Fruit fly (Drosophila melanogaster) whole organism, prepupa: ENCODE results near the gene CG7483.

Experiments used
- Blimp-1 ChIP-seq: fragments of 200-800 bp; sonication (Bioruptor generic); optimal IDR thresholded peaks from 3 replicates; lab custom pipeline; 2017; ENCODE audit warnings: missing biosample characterization, missing genetic modification characterization, mild to moderate bottlenecking, moderate library complexity, missing genetic modification reagents
- CG10631 ChIP-seq: fragments of 200-800 bp; sonication (Bioruptor generic); optimal IDR thresholded peaks from 2 replicates; lab custom pipeline; 2016; ENCODE audit warnings: missing biosample characterization, missing genetic modification characterization
- CG16779 ChIP-seq: fragments of 200-800 bp; sonication (Bioruptor generic); optimal IDR thresholded peaks from 3 replicates; lab custom pipeline; 2017; ENCODE audit warnings: missing biosample characterization, mild to moderate bottlenecking, missing genetic modification characterization
- CG34406 ChIP-seq: fragments of 200-800 bp; sonication (Bioruptor generic); optimal IDR thresholded peaks from 3 replicates; lab custom pipeline; 2016; ENCODE audit warnings: missing biosample characterization, missing genetic modification characterization
- CG3919 ChIP-seq: fragments of 200-800 bp; sonication (Bioruptor generic); optimal IDR thresholded peaks from 3 replicates; lab custom pipeline; 2016; ENCODE audit warnings: missing biosample characterization, missing genetic modification characterization
- CG6276 ChIP-seq: fragments of 200-800 bp; sonication (Bioruptor generic); optimal IDR thresholded peaks from 2 replicates; lab custom pipeline; 2017; ENCODE audit warnings: missing biosample characterization, mild to moderate bottlenecking, missing genetic modification characterization
- CG6792 ChIP-seq: fragments of 200-800 bp; sonication (Bioruptor generic); optimal IDR thresholded peaks from 3 replicates; lab custom pipeline; 2016; ENCODE audit warnings: missing biosample characterization, missing genetic modification characterization
- CG8119 ChIP-seq: fragments of 200-800 bp; sonication (Bioruptor generic); IDR thresholded peaks from 3 replicates; pipeline ENCODE4 v1.3.6; 2022; ENCODE audit warnings: missing biosample characterization, missing genetic modification characterization
- Met ChIP-seq: fragments of 200-800 bp; sonication (Bioruptor generic); optimal IDR thresholded peaks from 3 replicates; lab custom pipeline; 2016; ENCODE audit warnings: missing biosample characterization, missing genetic modification characterization
- Sox102F ChIP-seq: fragments of 200-800 bp; sonication (Bioruptor generic); optimal IDR thresholded peaks from 2 replicates; lab custom pipeline; 2016; ENCODE audit warnings: missing biosample characterization, mild to moderate bottlenecking, missing genetic modification characterization
- Sox15 ChIP-seq: fragments of 200-800 bp; sonication (Bioruptor generic); optimal IDR thresholded peaks from 3 replicates; lab custom pipeline; 2016; ENCODE audit warnings: missing biosample characterization, missing genetic modification characterization
- lz ChIP-seq: fragments of 200-800 bp; sonication (Bioruptor generic); optimal IDR thresholded peaks from 3 replicates; lab custom pipeline; 2016; ENCODE audit warnings: missing biosample characterization, missing genetic modification characterization
- salr ChIP-seq, 2 experiments: fragments of 200-800 bp; sonication (Bioruptor generic); optimal IDR thresholded peaks; 3 replicates each; lab custom pipeline; 2016 to 2018; ENCODE audit warnings: missing biosample characterization in 2 of 2, missing genetic modification characterization in 2 of 2, mild to moderate bottlenecking in 1 of 2

dm6 chr3R:8362259-8362876, 49.4 kb downstream of the CG7483 start, which contains the start of the genes Veneno and CG7963:
- TF ChIP-seq Sox15 (GFP tag; lab: Kevin White, UChicago) (no peak), CG10631 (GFP tag; lab: Kevin White, UChicago) (peak; percentile 35), CG6792 (GFP tag; lab: Kevin White, UChicago) (no peak), CG16779 (tag; lab: Kevin White, UChicago) (no peak), Met (GFP tag; lab: Kevin White, UChicago) (no peak), Blimp-1 (no peak), CG34406 (GFP tag; lab: Kevin White, UChicago) (no peak), CG6276 (no peak), CG3919 (no peak), salr (GFP tag; optimal IDR thresholded peaks at IDR 0.05; lab: Kevin White, UChicago) (no peak), lz (GFP tag; lab: Kevin White, UChicago) (no peak), CG8119 (GFP tag; lab: Robert Waterston, UW) (no peak), Sox102F (no peak)
